Worm (Caenorhabditis elegans) whole organism, L2 larva: ENCODE results near the gene wip-1.
"Not testable (repeated sequence)": the region's sequence is repeated elsewhere in the genome, so short reads cannot be mapped to it uniquely, and the experiment has no call there.

Source experiments
- R02D3.7 ChIP-seq: fragments of 150-350 bp; optimal IDR thresholded peaks from 2 replicates; lab custom pipeline; 2014; ENCODE audit warnings: missing biosample characterization, missing genetic modification characterization
- Y55F3AM.14 ChIP-seq: fragments of 200-800 bp; sonication (Bioruptor generic); optimal IDR thresholded peaks from 2 replicates; lab custom pipeline; 2018; ENCODE audit warnings: mild to moderate bottlenecking, missing genetic modification characterization, missing compliant biosample characterization
- ZK546.5 ChIP-seq: sonication (generic microtip); optimal IDR thresholded peaks from 2 replicates; lab custom pipeline; 2017; ENCODE audit warnings: missing biosample characterization, missing genetic modification characterization
- ama-1 ChIP-seq: fragments of 150-350 bp; optimal IDR thresholded peaks from 2 replicates; lab custom pipeline; 2018; ENCODE audit warnings: inconsistent platforms
- blmp-1 ChIP-seq: sonication (generic microtip); optimal IDR thresholded peaks from 2 replicates; lab custom pipeline; 2017; ENCODE audit warnings: missing genetic modification characterization, mild to moderate bottlenecking, missing compliant biosample characterization, antibody characterized with exemption, moderate library complexity; ENCODE audit not compliant: insufficient read depth
- ceh-82 ChIP-seq: fragments of 150-350 bp; optimal IDR thresholded peaks from 2 replicates; lab custom pipeline; 2014; ENCODE audit warnings: missing biosample characterization, missing genetic modification characterization
- crh-2 ChIP-seq: sonication (generic microtip); optimal IDR thresholded peaks from 2 replicates; lab custom pipeline; 2017; ENCODE audit warnings: missing biosample characterization, missing genetic modification characterization
- dmd-4 ChIP-seq: sonication (generic microtip); optimal IDR thresholded peaks from 2 replicates; lab custom pipeline; 2017; ENCODE audit warnings: missing biosample characterization, missing genetic modification characterization
- elt-1 ChIP-seq: fragments of 150-350 bp; optimal IDR thresholded peaks from 2 replicates; lab custom pipeline; 2014; ENCODE audit warnings: missing biosample characterization, missing genetic modification characterization
- fos-1 ChIP-seq: fragments of 150-350 bp; optimal IDR thresholded peaks from 2 replicates; lab custom pipeline; 2014; ENCODE audit warnings: missing biosample characterization, missing genetic modification characterization
- gmeb-1 ChIP-seq: fragments of 150-350 bp; optimal IDR thresholded peaks from 2 replicates; lab custom pipeline; 2014; ENCODE audit warnings: missing biosample characterization, missing genetic modification characterization
- lin-11 ChIP-seq: fragments of 150-350 bp; sonication (generic microtip); optimal IDR thresholded peaks from 2 replicates; lab custom pipeline; 2014; ENCODE audit warnings: missing biosample characterization, missing genetic modification characterization, inconsistent platforms, mixed read lengths
- lin-39 ChIP-seq: fragments of 150-350 bp; optimal IDR thresholded peaks from 2 replicates; lab custom pipeline; 2014; ENCODE audit warnings: missing biosample characterization, missing genetic modification reagents, missing genetic modification characterization
- lsy-2 ChIP-seq, 2 experiments: fragments of 150-350 bp in 1 of 2; sonication (generic microtip) in 1 of 2; optimal IDR thresholded peaks; 2 replicates each; lab custom pipeline; 2014 to 2017; ENCODE audit warnings: missing biosample characterization in 2 of 2, missing genetic modification characterization in 2 of 2
- mab-5 ChIP-seq: fragments of 150-350 bp; optimal IDR thresholded peaks from 2 replicates; lab custom pipeline; 2014; ENCODE audit warnings: missing biosample characterization, missing genetic modification characterization
- mbf-1 ChIP-seq: sonication (generic microtip); optimal IDR thresholded peaks from 2 replicates; lab custom pipeline; 2017; ENCODE audit warnings: missing biosample characterization, missing genetic modification characterization
- mdl-1 ChIP-seq, 2 experiments: fragments of 150-350 bp in 1 of 2; sonication (generic microtip) in 1 of 2; optimal IDR thresholded peaks; 2 replicates each; lab custom pipeline; 2017; ENCODE audit warnings: missing biosample characterization in 2 of 2, missing genetic modification characterization in 2 of 2
- nhr-10 ChIP-seq: sonication (generic microtip); optimal IDR thresholded peaks from 2 replicates; lab custom pipeline; 2017; ENCODE audit warnings: missing biosample characterization, missing genetic modification characterization
- nhr-11 ChIP-seq: fragments of 150-350 bp; optimal IDR thresholded peaks from 2 replicates; lab custom pipeline; 2014; ENCODE audit warnings: missing biosample characterization, missing genetic modification characterization
- nhr-12 ChIP-seq: fragments of 150-350 bp; optimal IDR thresholded peaks from 2 replicates; lab custom pipeline; 2014; ENCODE audit warnings: missing biosample characterization, missing genetic modification characterization
- nhr-129 ChIP-seq: fragments of 150-350 bp; optimal IDR thresholded peaks from 2 replicates; lab custom pipeline; 2014; ENCODE audit warnings: missing biosample characterization, missing genetic modification characterization
- nhr-23 ChIP-seq: fragments of 150-350 bp; optimal IDR thresholded peaks from 2 replicates; lab custom pipeline; 2014; ENCODE audit warnings: missing biosample characterization, missing genetic modification reagents, missing genetic modification characterization
- nhr-25 ChIP-seq: fragments of 150-350 bp; sonication (generic microtip); optimal IDR thresholded peaks from 3 replicates; lab custom pipeline; 2014; ENCODE audit warnings: missing biosample characterization, missing genetic modification characterization
- nhr-6 ChIP-seq: fragments of 150-350 bp; optimal IDR thresholded peaks from 2 replicates; lab custom pipeline; 2014; ENCODE audit warnings: missing biosample characterization, missing genetic modification characterization
- nhr-77 ChIP-seq: fragments of 150-350 bp; optimal IDR thresholded peaks from 2 replicates; lab custom pipeline; 2014; ENCODE audit warnings: missing biosample characterization, missing genetic modification characterization
- peb-1 ChIP-seq: fragments of 150-350 bp; optimal IDR thresholded peaks from 2 replicates; lab custom pipeline; 2014; ENCODE audit warnings: missing biosample characterization, missing genetic modification characterization
- skn-1 ChIP-seq: sonication (generic microtip); optimal IDR thresholded peaks from 2 replicates; lab custom pipeline; 2017; ENCODE audit warnings: missing biosample characterization, missing genetic modification characterization
- sma-9 ChIP-seq, 2 experiments: fragments of 150-350 bp in 1 of 2; sonication (generic microtip) in 1 of 2; optimal IDR thresholded peaks; 2 replicates each; lab custom pipeline; 2014 to 2016; ENCODE audit warnings: missing genetic modification characterization in 2 of 2, mild to moderate bottlenecking in 1 of 2, missing biosample characterization in 1 of 2, missing compliant biosample characterization in 1 of 2, missing genetic modification reagents in 1 of 2, moderate library complexity in 1 of 2
- snpc-4 ChIP-seq: fragments of 150-350 bp; optimal IDR thresholded peaks from 2 replicates; lab custom pipeline; 2014; ENCODE audit warnings: missing biosample characterization, missing genetic modification characterization
- zag-1 ChIP-seq: fragments of 150-350 bp; optimal IDR thresholded peaks from 2 replicates; lab custom pipeline; 2014; ENCODE audit warnings: missing biosample characterization, missing genetic modification characterization
- ztf-1 ChIP-seq: fragments of 200-800 bp; sonication (Bioruptor generic); conservative IDR thresholded peaks from 2 replicates; pipeline ENCODE4 v1.3.6; 2022; ENCODE audit warnings: missing genetic modification characterization, missing compliant biosample characterization
- ztf-11 ChIP-seq: sonication (generic microtip); optimal IDR thresholded peaks from 2 replicates; lab custom pipeline; 2017; ENCODE audit warnings: missing biosample characterization, missing genetic modification characterization

wip-1 gene

DNA sequence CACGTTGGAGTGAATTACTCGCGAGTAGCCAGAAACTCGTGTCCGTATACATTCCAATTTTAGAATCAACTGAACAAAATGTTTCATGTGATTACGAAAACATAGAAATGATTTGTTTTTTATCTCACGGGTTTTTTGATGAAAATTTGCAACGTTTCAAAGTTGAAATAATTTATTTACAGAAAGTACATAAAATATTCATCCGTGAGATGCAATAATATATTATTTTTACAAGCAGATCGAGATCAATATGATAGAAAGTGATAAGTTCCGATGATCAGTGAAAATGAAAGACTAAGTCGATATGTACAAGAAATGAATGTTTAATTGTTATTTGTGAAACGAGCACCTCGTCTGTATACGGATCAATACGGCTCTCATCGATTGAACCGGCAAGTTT is 38.1 kb upstream of the wip-1 start, which contains the start of gene C27F2.6:
C27F2.6 (minus strand) TSS at position 101 of the 400 bp plus-strand sequence.
- TF ChIP-seq nhr-23 (tag; lab: Kevin White, UChicago); mbf-1; lsy-2 (tag; optimal IDR thresholded peaks at IDR 0.05; lab: Kevin White, UChicago): not testable (repeated sequence)
- TF ChIP-seq, all 48 proteins: peak for 0; not testable (repeated sequence) for 48

- TF ChIP-seq lsy-2 (tag; optimal IDR thresholded peaks at IDR 0.05; lab: Kevin White, UChicago) (no peak), nhr-12 (tag; lab: Kevin White, UChicago) (no peak), fos-1 (tag; lab: Kevin White, UChicago) (no peak), ztf-1 (GFP tag; lab: Robert Waterston, UW) (no peak), ztf-11 (no peak), nhr-6 (tag; lab: Kevin White, UChicago) (no peak), Y55F3AM.14 (GFP tag; lab: Kevin White, UChicago) (no peak), nhr-11 (no peak), blmp-1 (no peak), lin-39 (tag; lab: Kevin White, UChicago) (no peak), dmd-4 (no peak), skn-1 (tag; lab: Kevin White, UChicago) (no peak), nhr-129 (tag; lab: Kevin White, UChicago) (no peak), elt-1 (tag; lab: Kevin White, UChicago) (no peak), R02D3.7 (tag; lab: Kevin White, UChicago) (no peak), nhr-10 (tag; lab: Kevin White, UChicago) (no peak), snpc-4 (tag; lab: Kevin White, UChicago) (no peak), mdl-1 (tag; optimal IDR thresholded peaks at IDR 0.05; lab: Kevin White, UChicago) (no peak), zag-1 (tag; lab: Kevin White, UChicago) (no peak), mab-5 (tag; lab: Kevin White, UChicago) (no peak)
Observed at ce11 chrIII:4983961-4984360, 34.5 kb upstream of the wip-1 start.

DNA sequence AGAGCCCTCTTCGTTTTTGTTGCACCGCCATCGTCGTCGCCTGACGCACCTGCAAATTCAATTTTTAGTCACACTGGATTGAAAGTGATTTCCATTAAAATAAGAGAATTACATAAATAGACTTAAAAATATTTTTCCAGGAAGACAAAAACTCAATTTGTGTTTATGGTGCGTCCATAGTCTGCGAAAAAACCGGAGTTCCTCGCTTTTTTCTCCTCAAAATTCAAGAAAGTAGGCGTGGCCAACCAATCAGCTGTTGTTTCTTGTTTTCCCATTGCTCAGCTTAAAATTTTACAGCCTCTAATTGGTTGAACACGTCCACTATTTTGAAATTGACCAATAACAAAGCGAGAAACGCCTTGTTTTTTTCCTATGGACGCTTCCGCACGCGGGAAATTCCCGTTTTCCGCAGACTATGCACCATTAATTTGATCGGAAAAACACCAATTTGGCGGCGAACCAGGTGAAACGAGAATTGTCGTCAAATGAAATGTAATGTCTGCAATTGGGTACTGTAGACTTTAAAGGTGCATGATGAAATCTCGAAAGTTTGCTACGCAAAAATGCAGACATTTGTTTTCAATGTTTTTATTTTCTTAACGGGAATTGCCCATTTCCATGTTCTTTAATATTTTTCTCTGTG is 33.9 kb upstream of the wip-1 start, which contains the start of gene C27F2.7:
C27F2.7 (minus strand) TSS at position 51 of the 643 bp plus-strand sequence.
- TF ChIP-seq nhr-12 (tag; lab: Kevin White, UChicago) = no peak
- TF ChIP-seq lin-11 (tag; lab: Kevin White, UChicago) = no peak
- no peak for TF ChIP-seq crh-2 (tag; lab: Kevin White, UChicago)
- no peak for TF ChIP-seq lsy-2 (tag; optimal IDR thresholded peaks at IDR 0.05; lab: Kevin White, UChicago)
- no peak for TF ChIP-seq mdl-1 (tag; optimal IDR thresholded peaks at IDR 0.05; lab: Kevin White, UChicago)
- TF ChIP-seq ama-1 (lab: Kevin White, UChicago) = no peak
- no peak for TF ChIP-seq nhr-77 (tag; lab: Kevin White, UChicago)
- no peak for TF ChIP-seq lin-39 (tag; lab: Kevin White, UChicago)
- TF ChIP-seq ceh-82 (tag; lab: Kevin White, UChicago) = no peak
- TF ChIP-seq ZK546.5 (tag; lab: Kevin White, UChicago) = no peak
- no peak for TF ChIP-seq nhr-25 (tag; lab: Kevin White, UChicago)

DNA sequence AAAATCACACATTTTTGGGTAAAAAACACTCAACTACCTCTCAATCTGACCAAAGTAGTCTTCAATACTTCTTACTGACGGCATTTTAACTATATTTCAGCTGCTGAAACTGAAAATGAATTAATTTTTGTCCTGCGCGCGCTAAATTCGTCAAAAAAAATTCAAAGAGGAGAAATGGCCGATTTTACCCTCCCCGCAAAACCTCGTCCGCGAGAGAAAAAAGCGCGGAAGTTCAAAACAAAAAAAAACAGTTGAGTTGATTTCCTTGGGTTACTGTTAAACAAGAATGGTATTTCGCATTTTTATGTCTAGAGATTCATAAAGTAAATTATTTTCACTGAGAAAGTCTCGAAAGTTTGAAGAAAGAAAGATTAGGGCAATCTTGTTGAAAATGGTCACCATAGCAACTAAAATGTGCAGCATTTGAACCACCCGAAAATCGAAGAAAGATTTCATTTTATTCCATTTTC is 31.6 kb upstream of the wip-1 start, which contains the start of the genes C27F2.10 and wdr-60:
C27F2.10 (minus strand) TSS at position 109 of the 470 bp plus-strand sequence.
wdr-60 (plus strand) TSS at position 420 of the 470 bp plus-strand sequence.
- TF ChIP-seq lsy-2 (tag; optimal IDR thresholded peaks at IDR 0.05; lab: Kevin White, UChicago) (peak in 1 of 2 experiments; percentile 55), gmeb-1 (tag; lab: Kevin White, UChicago) (peak; percentile 80), sma-9 (GFP tag; optimal IDR thresholded peaks at IDR 0.05; lab: Kevin White, UChicago) (peak; percentile 12), sma-9 (tag; optimal IDR thresholded peaks at IDR 0.05; lab: Kevin White, UChicago) (no peak), peb-1 (tag; lab: Kevin White, UChicago) (no peak)

- TF ChIP-seq dmd-4 = no peak
- no peak for TF ChIP-seq nhr-6 (tag; lab: Kevin White, UChicago)
- TF ChIP-seq ama-1 (lab: Kevin White, UChicago) = no peak
- no peak for TF ChIP-seq lin-11 (tag; lab: Kevin White, UChicago)
- TF ChIP-seq crh-2 (tag; lab: Kevin White, UChicago) = no peak
- TF ChIP-seq, all 48 proteins: peak for 0
Observed at ce11 chrIII:4987666-4988065, 30.8 kb upstream of the wip-1 start.
